Fruit fly (Drosophila melanogaster): ENCODE data around the gene bur.

- TF ChIP-seq kay (GFP tag; ENCODE audit: borderline replicate concordance), result peak; percentile 30
- no peak for TF ChIP-seq Hr96 (GFP tag; optimal IDR thresholded peaks at IDR 0.05)
- peak; percentile 55 for TF ChIP-seq tj (GFP tag; optimal IDR thresholded peaks at IDR 0.05)
- TF ChIP-seq bab1 (GFP tag; optimal IDR thresholded peaks at IDR 0.05), result peak; percentile 30
- no peak for TF ChIP-seq cnc (optimal IDR thresholded peaks at IDR 0.05)
- peak; percentile 20 for TF ChIP-seq cic (GFP tag; optimal IDR thresholded peaks at IDR 0.05)
- TF ChIP-seq CG7101 (tag; optimal IDR thresholded peaks at IDR 0.05), result no peak
- no peak for TF ChIP-seq CG11617 (GFP tag; optimal IDR thresholded peaks at IDR 0.05)
- no peak for TF ChIP-seq Crg-1 (GFP tag; optimal IDR thresholded peaks at IDR 0.05)
Measured at dm6 chr2L:21219640-21220085, 40.2 kb upstream of the bur start.

All from whole organism, adult.